Worm (Caenorhabditis elegans) whole organism, early embryonic: ENCODE measurements around the gene msp-77.

Experiments
- B0310.2 ChIP-seq: sonication (generic microtip); optimal IDR thresholded peaks from 2 replicates; lab custom pipeline; 2016; ENCODE audit warnings: mild to moderate bottlenecking, missing genetic modification characterization, missing compliant biosample characterization
- F13C5.2 ChIP-seq: sonication (generic microtip); optimal IDR thresholded peaks from 2 replicates; lab custom pipeline; 2017; ENCODE audit warnings: mild to moderate bottlenecking, missing genetic modification characterization, inconsistent platforms, missing compliant biosample characterization
- aly-1 ChIP-seq: sonication (generic microtip); optimal IDR thresholded peaks from 2 replicates; lab custom pipeline; 2016; ENCODE audit warnings: missing genetic modification characterization, missing compliant biosample characterization
- ama-1 ChIP-seq: fragments of 150-350 bp; optimal IDR thresholded peaks from 2 replicates; lab custom pipeline; 2014
- ceh-13 ChIP-seq: fragments of 200-800 bp; sonication (Bioruptor generic); optimal IDR thresholded peaks from 2 replicates; lab custom pipeline; 2018; ENCODE audit warnings: mild to moderate bottlenecking, missing genetic modification characterization, missing compliant biosample characterization
- ceh-36 ChIP-seq: sonication (generic microtip); optimal IDR thresholded peaks from 2 replicates; lab custom pipeline; 2016; ENCODE audit warnings: missing genetic modification characterization, inconsistent platforms, missing compliant biosample characterization
- ets-7 ChIP-seq: sonication (generic microtip); optimal IDR thresholded peaks from 2 replicates; lab custom pipeline; 2016; ENCODE audit warnings: missing genotype, missing genetic modification characterization, missing compliant biosample characterization
- flt-1 ChIP-seq: fragments of 200-800 bp; sonication (Bioruptor generic); IDR thresholded peaks from 2 replicates; pipeline ENCODE4 v1.3.6; 2022; ENCODE audit warnings: missing genetic modification characterization, missing compliant biosample characterization
- hmbx-1 ChIP-seq: sonication (generic microtip); optimal IDR thresholded peaks from 2 replicates; lab custom pipeline; 2016; ENCODE audit warnings: mild to moderate bottlenecking, missing genetic modification characterization, missing compliant biosample characterization
- hmg-4 ChIP-seq: fragments of 200-800 bp; sonication (Bioruptor generic); optimal IDR thresholded peaks from 2 replicates; lab custom pipeline; 2018; ENCODE audit warnings: mild to moderate bottlenecking, missing genetic modification characterization, missing compliant biosample characterization
- hnd-1 ChIP-seq: sonication (generic microtip); optimal IDR thresholded peaks from 2 replicates; lab custom pipeline; 2016; ENCODE audit warnings: missing genetic modification characterization, missing compliant biosample characterization
- pes-1 ChIP-seq: fragments of 200-800 bp; sonication (Bioruptor generic); IDR thresholded peaks from 2 replicates; pipeline ENCODE4 v1.3.6; 2022; ENCODE audit warnings: missing genetic modification reagents, missing genetic modification characterization, missing compliant biosample characterization
- scrt-1 ChIP-seq: fragments of 200-800 bp; sonication (Bioruptor generic); IDR thresholded peaks from 2 replicates; pipeline ENCODE4 v1.3.6; 2022; ENCODE audit warnings: missing genetic modification characterization, missing compliant biosample characterization
- sea-1 ChIP-seq: fragments of 200-800 bp; sonication (Bioruptor generic); conservative IDR thresholded peaks from 2 replicates; pipeline ENCODE4 v1.3.6; 2022; ENCODE audit warnings: missing genetic modification characterization, missing compliant biosample characterization
- tbx-11 ChIP-seq: fragments of 200-800 bp; sonication (Bioruptor generic); IDR thresholded peaks from 2 replicates; pipeline ENCODE4 v1.3.6; 2022; ENCODE audit warnings: missing genetic modification characterization, missing compliant biosample characterization
- tbx-37 ChIP-seq: fragments of 200-800 bp; sonication (Bioruptor generic); conservative IDR thresholded peaks from 2 replicates; pipeline ENCODE4 v1.3.6; 2022; ENCODE audit warnings: missing genetic modification reagents, missing genetic modification characterization, missing compliant biosample characterization
- tra-4 ChIP-seq: sonication (generic microtip); optimal IDR thresholded peaks from 2 replicates; lab custom pipeline; 2017; ENCODE audit warnings: missing genetic modification characterization, missing compliant biosample characterization

Gene msp-77

DNA sequence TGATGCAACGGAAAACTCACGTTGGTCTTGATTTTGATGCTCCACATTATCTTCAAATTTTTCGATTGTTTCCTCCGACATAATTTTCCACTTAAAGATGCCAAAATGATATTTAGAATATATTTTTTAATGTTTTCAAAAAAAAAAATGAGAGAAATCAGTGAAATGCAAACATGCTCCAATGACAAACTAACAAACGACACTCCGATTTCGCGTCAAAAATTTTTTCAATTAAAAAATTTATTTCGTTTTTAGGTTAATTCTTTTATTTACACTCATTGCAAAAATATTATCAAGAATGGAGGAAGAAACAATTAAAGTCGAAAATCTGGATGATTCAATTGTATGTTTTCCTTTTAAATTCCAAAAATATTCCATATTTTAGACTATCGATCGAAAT lies 37.6 kb downstream of the msp-77 start, which contains the start of the genes trmt-10A and F25H8.2:
TSS of gene trmt-10A (minus strand) at position 159 of the 400 bp plus-strand sequence.
TSS of gene F25H8.2 (plus strand) at position 181 of the 400 bp plus-strand sequence.
- no peak for TF ChIP-seq F13C5.2
- no peak for TF ChIP-seq B0310.2 (tag; lab: Kevin White, UChicago)
- no peak for TF ChIP-seq ets-7 (tag; lab: Kevin White, UChicago)
- no peak for TF ChIP-seq hmbx-1
- no peak for TF ChIP-seq hnd-1 (tag; lab: Kevin White, UChicago)
- TF ChIP-seq ama-1 (lab: Kevin White, UChicago): no peak
- TF ChIP-seq scrt-1 (GFP tag; lab: Robert Waterston, UW): no peak
- TF ChIP-seq aly-1 (tag; lab: Kevin White, UChicago): no peak
- no peak for TF ChIP-seq tbx-37 (GFP tag; lab: Robert Waterston, UW)
- no peak for TF ChIP-seq sea-1 (GFP tag; lab: Robert Waterston, UW)
- no peak for TF ChIP-seq tra-4 (tag; lab: Kevin White, UChicago)

DNA sequence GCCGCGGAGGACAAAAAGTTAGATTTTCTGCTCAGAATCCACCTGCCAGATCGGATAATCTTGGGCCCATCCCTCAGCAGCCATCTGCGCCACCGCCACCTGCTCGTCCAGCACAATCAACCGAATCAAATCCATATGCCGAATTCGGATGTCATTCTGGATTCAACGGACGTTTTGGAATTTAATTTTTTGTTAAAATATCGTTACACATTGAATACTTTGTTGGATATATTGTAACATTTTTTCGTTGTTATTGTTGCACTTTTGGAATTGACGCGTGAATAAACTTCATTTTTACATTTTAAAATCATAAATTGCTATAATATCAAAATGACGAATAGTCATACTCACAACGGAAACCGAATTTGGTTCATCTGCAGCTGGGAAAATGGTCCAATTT lies 39.1 kb downstream of the msp-77 start, which contains the start of gene spe-29:
TSS of gene spe-29 (plus strand) at position 301 of the 400 bp plus-strand sequence.
- no peak for TF ChIP-seq sea-1 (GFP tag; lab: Robert Waterston, UW)
- TF ChIP-seq scrt-1 (GFP tag; lab: Robert Waterston, UW): no peak
- no peak for TF ChIP-seq ceh-13
- no peak for TF ChIP-seq tbx-11
- no peak for TF ChIP-seq ama-1 (lab: Kevin White, UChicago)
- no peak for TF ChIP-seq hmbx-1
- TF ChIP-seq hmg-4 (GFP tag; lab: Kevin White, UChicago): no peak
- no peak for TF ChIP-seq pes-1
- TF ChIP-seq F13C5.2: no peak
- no peak for TF ChIP-seq ceh-36 (tag; lab: Kevin White, UChicago)
- TF ChIP-seq flt-1: no peak
- no peak for TF ChIP-seq tra-4 (tag; lab: Kevin White, UChicago)
- no peak for TF ChIP-seq aly-1 (tag; lab: Kevin White, UChicago)
- no peak for TF ChIP-seq hnd-1 (tag; lab: Kevin White, UChicago)
- TF ChIP-seq B0310.2 (tag; lab: Kevin White, UChicago): no peak
- no peak for TF ChIP-seq ets-7 (tag; lab: Kevin White, UChicago)
- TF ChIP-seq tbx-37 (GFP tag; lab: Robert Waterston, UW): no peak

DNA sequence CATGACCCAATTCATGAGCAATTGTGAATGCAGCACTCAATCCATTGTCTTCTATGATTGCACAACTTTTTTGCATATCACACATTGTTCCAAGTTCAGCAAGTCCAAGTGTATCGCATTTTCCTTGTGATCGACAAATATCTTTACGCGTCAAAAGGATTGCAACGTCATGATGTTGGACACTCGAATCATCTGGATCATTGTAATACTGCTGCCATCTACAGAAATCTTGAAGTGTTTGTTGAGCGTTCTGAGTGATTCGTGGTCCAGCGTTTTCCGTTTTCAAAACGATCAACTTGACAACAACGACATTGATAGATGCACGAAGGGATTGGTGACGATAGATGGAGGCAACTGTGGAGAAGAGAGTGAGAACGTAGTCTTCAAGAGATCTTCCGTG lies 48.8 kb downstream of the msp-77 start:
- no peak for TF ChIP-seq B0310.2 (tag; lab: Kevin White, UChicago)
- TF ChIP-seq scrt-1 (GFP tag; lab: Robert Waterston, UW): no peak
- TF ChIP-seq aly-1 (tag; lab: Kevin White, UChicago): no peak
- TF ChIP-seq F13C5.2: no peak
- TF ChIP-seq flt-1: no peak
- TF ChIP-seq ceh-36 (tag; lab: Kevin White, UChicago): no peak
- no peak for TF ChIP-seq ets-7 (tag; lab: Kevin White, UChicago)
- TF ChIP-seq hmbx-1: no peak
- TF ChIP-seq hmg-4 (GFP tag; lab: Kevin White, UChicago): no peak
- TF ChIP-seq tbx-37 (GFP tag; lab: Robert Waterston, UW): no peak
- no peak for TF ChIP-seq ama-1 (lab: Kevin White, UChicago)
- TF ChIP-seq tra-4 (tag; lab: Kevin White, UChicago): no peak
- TF ChIP-seq pes-1: no peak
- TF ChIP-seq ceh-13: no peak
- TF ChIP-seq hnd-1 (tag; lab: Kevin White, UChicago): no peak
- TF ChIP-seq tbx-11: no peak
- TF ChIP-seq sea-1 (GFP tag; lab: Robert Waterston, UW): no peak

DNA sequence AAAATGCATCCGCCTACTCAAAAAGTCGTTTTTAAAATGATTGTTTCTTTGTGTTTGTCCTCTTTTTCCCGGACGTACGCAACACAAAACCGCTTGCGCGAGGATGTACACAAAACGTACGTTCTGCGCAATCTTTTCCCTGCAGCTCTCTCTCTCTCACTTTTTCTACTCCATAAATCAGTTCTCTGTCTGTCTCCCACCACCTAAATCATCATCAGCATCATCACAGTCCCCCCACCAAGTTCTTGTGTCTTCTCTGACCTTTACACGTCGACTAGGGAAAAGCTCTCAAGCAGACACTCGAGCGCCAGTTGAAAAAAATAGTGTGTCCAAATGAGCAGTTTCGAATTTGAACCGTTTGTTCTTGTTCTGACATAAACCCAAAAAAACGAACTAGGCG lies 49.8 kb downstream of the msp-77 start:
- TF ChIP-seq ets-7 (tag; lab: Kevin White, UChicago) (no peak), hnd-1 (tag; lab: Kevin White, UChicago) (no peak), aly-1 (tag; lab: Kevin White, UChicago) (no peak), hmg-4 (GFP tag; lab: Kevin White, UChicago) (no peak), scrt-1 (GFP tag; lab: Robert Waterston, UW) (no peak), hmbx-1 (no peak), ceh-13 (no peak), tbx-37 (GFP tag; lab: Robert Waterston, UW) (no peak), F13C5.2 (no peak), pes-1 (no peak), sea-1 (GFP tag; lab: Robert Waterston, UW) (no peak)
